Fruit fly (Drosophila melanogaster): ENCODE measurements around the gene CG3213.

DNA sequence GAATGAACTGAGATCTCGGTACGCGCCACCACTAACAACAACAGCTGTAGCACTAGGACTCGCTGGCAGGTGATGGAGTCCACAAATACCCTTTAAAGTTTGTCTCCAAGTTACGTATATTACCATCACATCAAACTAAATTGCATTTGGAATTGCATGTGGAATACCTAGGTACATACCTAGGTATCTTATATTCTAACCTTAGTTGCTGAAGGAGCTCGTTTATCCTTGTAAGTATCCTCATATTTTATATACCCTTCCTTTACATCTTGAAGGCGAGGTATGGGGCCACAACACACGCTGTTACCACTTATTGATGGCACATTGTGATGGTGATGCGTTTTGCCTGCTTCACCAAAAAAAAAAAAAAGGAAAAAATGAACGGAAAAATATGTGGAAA is 47.9 kb upstream of the CG3213 start:
- TF ChIP-seq CG12391 (tag; optimal IDR thresholded peaks at IDR 0.05) (no peak), ac (GFP tag; optimal IDR thresholded peaks at IDR 0.05) (no peak), CG10654 (GFP tag; optimal IDR thresholded peaks at IDR 0.05) (no peak), Sox102F (GFP tag; optimal IDR thresholded peaks at IDR 0.05) (no peak), br (optimal IDR thresholded peaks at IDR 0.05) (no peak), CG8924 (tag; optimal IDR thresholded peaks at IDR 0.05) (no peak), CG3726 (GFP tag; IDR thresholded peaks at IDR 0.05) (no peak), fd102C (GFP tag; optimal IDR thresholded peaks at IDR 0.05) (no peak), CG9727 (GFP tag; optimal IDR thresholded peaks at IDR 0.05) (no peak), grn (GFP tag; optimal IDR thresholded peaks at IDR 0.05) (no peak)

Data from whole organism, embryonic.